Fruit fly (Drosophila melanogaster) Kc167 (cell line): ENCODE measurements around the gene CG31542.

Source experiments
- Myc ChIP-seq: fragments of >200 bp; optimal IDR thresholded peaks from 2 replicates; lab custom pipeline; 2017; ENCODE audit warnings: missing external identifiers
- Sin3A ChIP-seq: fragments of >200 bp; optimal IDR thresholded peaks from 2 replicates; lab custom pipeline; 2018; ENCODE audit warnings: missing external identifiers
- h ChIP-seq: fragments of >200 bp; optimal IDR thresholded peaks from 3 replicates; lab custom pipeline; 2018; ENCODE audit warnings: missing external identifiers
- psq ChIP-seq: fragments of >200 bp; optimal IDR thresholded peaks from 2 replicates; lab custom pipeline; 2017; ENCODE audit warnings: missing external identifiers
- ttk ChIP-seq: sonication (Bioruptor generic); optimal IDR thresholded peaks from 2 replicates; lab custom pipeline; 2017; ENCODE audit warnings: missing external identifiers

- no peak for TF ChIP-seq h (lab: Kevin White, UChicago)
- TF ChIP-seq psq (lab: Kevin White, UChicago), result no peak
- TF ChIP-seq Sin3A (lab: Kevin White, UChicago), result no peak
- no peak for TF ChIP-seq Myc
- TF ChIP-seq ttk (lab: Kevin White, UChicago), result no peak
Observed at dm6 chr3R:5389435-5389834, 20.1 kb downstream of the CG31542 start.
